Fruit fly (Drosophila melanogaster) whole organism: ENCODE measurements around the gene CG40045.

Source experiments
- Dll ChIP-seq: fragments of >200 bp; optimal IDR thresholded peaks from 2 replicates; lab custom pipeline; 2017
- EcR ChIP-seq, 2 experiments: fragments of >200 bp; optimal IDR thresholded peaks; 2 replicates each; lab custom pipeline; 2017; ENCODE audit warnings: missing biosample characterization in 2 of 2, missing genetic modification characterization in 2 of 2, missing genetic modification reagents in 2 of 2
- usp ChIP-seq: fragments of >200 bp; optimal IDR thresholded peaks from 2 replicates; lab custom pipeline; 2017; ENCODE audit warnings: missing biosample characterization, missing genetic modification characterization, mixed read lengths

- TF ChIP-seq Dll (lab: Kevin White, UChicago), result no peak
- TF ChIP-seq usp (GFP tag; lab: Kevin White, UChicago), result no peak
- TF ChIP-seq EcR (GFP tag; optimal IDR thresholded peaks at IDR 0.05; lab: Kevin White, UChicago), result no peak
Measured at dm6 chr3L:24028211-24028900, at the start of gene CG40045.
